Worm (Caenorhabditis elegans) whole organism, L2 larva: ENCODE measurements around the gene F40G9.6.

Experiments
- alr-1 ChIP-seq: fragments of 150-350 bp; optimal IDR thresholded peaks from 2 replicates; lab custom pipeline; 2014; ENCODE audit warnings: missing biosample characterization, missing genetic modification characterization
- lin-39 ChIP-seq: fragments of 150-350 bp; optimal IDR thresholded peaks from 2 replicates; lab custom pipeline; 2014; ENCODE audit warnings: missing biosample characterization, missing genetic modification reagents, missing genetic modification characterization
- mab-5 ChIP-seq: fragments of 150-350 bp; optimal IDR thresholded peaks from 2 replicates; lab custom pipeline; 2014; ENCODE audit warnings: missing biosample characterization, missing genetic modification characterization
- nhr-21 ChIP-seq: fragments of 150-350 bp; optimal IDR thresholded peaks from 2 replicates; lab custom pipeline; 2014; ENCODE audit warnings: missing biosample characterization, missing genetic modification characterization
- sem-4 ChIP-seq: fragments of 150-350 bp; optimal IDR thresholded peaks from 2 replicates; lab custom pipeline; 2014; ENCODE audit warnings: missing biosample characterization, missing genetic modification reagents, missing genetic modification characterization
- unc-62 ChIP-seq: fragments of 150-350 bp; optimal IDR thresholded peaks from 2 replicates; lab custom pipeline; 2014; ENCODE audit warnings: missing biosample characterization, missing genetic modification reagents, missing genetic modification characterization
- ztf-11 ChIP-seq: sonication (generic microtip); optimal IDR thresholded peaks from 2 replicates; lab custom pipeline; 2017; ENCODE audit warnings: missing biosample characterization, missing genetic modification characterization

- TF ChIP-seq sem-4 (no peak), mab-5 (tag; lab: Kevin White, UChicago) (no peak), lin-39 (tag; lab: Kevin White, UChicago) (no peak), ztf-11 (tag; lab: Kevin White, UChicago) (no peak), alr-1 (no peak), nhr-21 (tag; lab: Kevin White, UChicago) (no peak), unc-62 (GFP tag; lab: Kevin White, UChicago) (no peak)
Observed at ce11 chrIII:159665-160064, 19.7 kb upstream of the F40G9.6 start.
